Fruit fly (Drosophila melanogaster): ENCODE data around the gene CG15743.
A peak's percentile ranks its signal among the peaks of the same experiment; 100 is the strongest.

The CG15743 gene

dm6 chrX:13310764-13311163 is 25.3 kb downstream of the CG15743 start (continued):
- TF ChIP-seq CG10147 (GFP tag; optimal IDR thresholded peaks at IDR 0.05) = no peak
- TF ChIP-seq Rfx (GFP tag; IDR thresholded peaks at IDR 0.05) = no peak; the same call in 1 of the 2 replicates
- no peak for TF ChIP-seq Hr78 (GFP tag; optimal IDR thresholded peaks at IDR 0.05)
- TF ChIP-seq oc (tag; optimal IDR thresholded peaks at IDR 0.05) = no peak
- TF ChIP-seq Med (GFP tag) = peak; percentile 25
- no peak for TF ChIP-seq CG8388 (GFP tag; optimal IDR thresholded peaks at IDR 0.05)
- TF ChIP-seq gce (GFP tag; IDR thresholded peaks at IDR 0.05) = no peak
- no peak for TF ChIP-seq stwl (tag; optimal IDR thresholded peaks at IDR 0.05)
- TF ChIP-seq Stat92E (GFP tag; optimal IDR thresholded peaks at IDR 0.05) = no peak
- TF ChIP-seq Dip2 (GFP tag; IDR thresholded peaks at IDR 0.05) = no peak
- peak; percentile 19 for TF ChIP-seq gro (GFP tag; optimal IDR thresholded peaks at IDR 0.05)
- TF ChIP-seq sug (tag; optimal IDR thresholded peaks at IDR 0.05) = peak; percentile 76
- peak; percentile 26 for TF ChIP-seq Hmr (GFP tag; optimal IDR thresholded peaks at IDR 0.05)
- no peak for TF ChIP-seq eyg (GFP tag; optimal IDR thresholded peaks at IDR 0.05)
- no peak for TF ChIP-seq yki (optimal IDR thresholded peaks at IDR 0.05)
- no peak for TF ChIP-seq CG4360 (GFP tag; IDR thresholded peaks at IDR 0.05)
- no peak for TF ChIP-seq disco-r (GFP tag; optimal IDR thresholded peaks at IDR 0.05)
- no peak for TF ChIP-seq tll (GFP tag; optimal IDR thresholded peaks at IDR 0.05)
- no peak for TF ChIP-seq CG17361 (GFP tag; IDR thresholded peaks at IDR 0.05)
- no peak for TF ChIP-seq fru (optimal IDR thresholded peaks at IDR 0.05)
- no peak for TF ChIP-seq CG1529 (GFP tag; optimal IDR thresholded peaks at IDR 0.05)
- TF ChIP-seq hth (optimal IDR thresholded peaks at IDR 0.05) = no peak
- no peak for TF ChIP-seq ac (GFP tag; optimal IDR thresholded peaks at IDR 0.05)
- TF ChIP-seq run (tag; optimal IDR thresholded peaks at IDR 0.05) = no peak
- TF ChIP-seq CG2889 (GFP tag; IDR thresholded peaks at IDR 0.05) = no peak
- no peak for TF ChIP-seq ara (GFP tag; IDR thresholded peaks at IDR 0.05)
- peak; percentile 5 for TF ChIP-seq CG10209 (GFP tag; optimal IDR thresholded peaks at IDR 0.05)
- no peak for TF ChIP-seq Fer1 (GFP tag; optimal IDR thresholded peaks at IDR 0.05)
- no peak for TF ChIP-seq CG1233 (GFP tag; optimal IDR thresholded peaks at IDR 0.05)
- TF ChIP-seq Aef1 (GFP tag; IDR thresholded peaks at IDR 0.05) = no peak
- no peak for TF ChIP-seq CG12071 (GFP tag; optimal IDR thresholded peaks at IDR 0.05)
- no peak for TF ChIP-seq CG3726 (GFP tag; IDR thresholded peaks at IDR 0.05)
- TF ChIP-seq CG7271 (tag; optimal IDR thresholded peaks at IDR 0.05) = no peak
- TF ChIP-seq amos (GFP tag; IDR thresholded peaks at IDR 0.05; ENCODE audit: partially characterized antibody) = no peak
- TF ChIP-seq CG18262 (tag; optimal IDR thresholded peaks at IDR 0.05) = no peak
- peak; percentile 88 for TF ChIP-seq CG12769 (tag; optimal IDR thresholded peaks at IDR 0.05)
- TF ChIP-seq Pdp1 (GFP tag; optimal IDR thresholded peaks at IDR 0.05) = no peak
- no peak for TF ChIP-seq CG9609 (GFP tag; optimal IDR thresholded peaks at IDR 0.05)
- TF ChIP-seq E2f1 (GFP tag; IDR thresholded peaks at IDR 0.05) = no peak
- no peak for TF ChIP-seq otp (GFP tag; IDR thresholded peaks at IDR 0.05)
- TF ChIP-seq CG11085 (GFP tag; IDR thresholded peaks at IDR 0.05) = no peak
- TF ChIP-seq zen2 (GFP tag; IDR thresholded peaks at IDR 0.05; ENCODE audit: partially characterized antibody) = no peak
- TF ChIP-seq CG12236 (GFP tag; optimal IDR thresholded peaks at IDR 0.05) = no peak
- no peak for TF ChIP-seq rib (GFP tag; IDR thresholded peaks at IDR 0.05)
- no peak for TF ChIP-seq dysf (GFP tag; IDR thresholded peaks at IDR 0.05)
- peak; percentile 25; the same call in 1 of the 2 replicates for TF ChIP-seq Atf6 (GFP tag; IDR thresholded peaks at IDR 0.05)
- TF ChIP-seq CG10431 (GFP tag; optimal IDR thresholded peaks at IDR 0.05) = no peak
- no peak for TF ChIP-seq sqz (GFP tag; optimal IDR thresholded peaks at IDR 0.05)
- TF ChIP-seq esg (GFP tag; conservative IDR thresholded peaks at IDR 0.05) = no peak
- no peak for TF ChIP-seq wdn (GFP tag; IDR thresholded peaks at IDR 0.05)
- peak; percentile 56 for TF ChIP-seq CG13894 (tag; optimal IDR thresholded peaks at IDR 0.05)
- TF ChIP-seq CG8924 (tag; optimal IDR thresholded peaks at IDR 0.05) = no peak

Data from whole organism, embryonic.